Fruit fly (Drosophila melanogaster) whole organism, embryonic: Measurements from ENCODE around the gene TfIIS.

ENCODE experiments used
- CG10267 ChIP-seq: fragments of 200-800 bp; sonication (Bioruptor generic); optimal IDR thresholded peaks from 2 replicates; lab custom pipeline; 2018; ENCODE audit warnings: missing biosample characterization, mild to moderate bottlenecking, missing genetic modification characterization, moderate library complexity
- CG10431 ChIP-seq: fragments of 200-800 bp; sonication (Bioruptor generic); optimal IDR thresholded peaks from 3 replicates; lab custom pipeline; 2018; ENCODE audit warnings: missing biosample characterization, mild to moderate bottlenecking, missing genetic modification characterization
- CG10462 ChIP-seq: fragments of 200-800 bp; sonication (Bioruptor generic); optimal IDR thresholded peaks from 2 replicates; lab custom pipeline; 2016; ENCODE audit warnings: missing biosample characterization, missing genetic modification characterization
- CG10543 ChIP-seq: fragments of 200-800 bp; sonication (Bioruptor generic); optimal IDR thresholded peaks from 3 replicates; lab custom pipeline; 2017; ENCODE audit warnings: missing biosample characterization, mild to moderate bottlenecking, missing genetic modification characterization, moderate library complexity
- CG12071 ChIP-seq: fragments of 200-800 bp; sonication (Bioruptor generic); optimal IDR thresholded peaks from 3 replicates; lab custom pipeline; 2018; ENCODE audit warnings: missing biosample characterization, mild to moderate bottlenecking, missing genetic modification characterization
- CG14667 ChIP-seq: fragments of 200-800 bp; sonication (Bioruptor generic); IDR thresholded peaks from 2 replicates; pipeline ENCODE4 v1.3.6; 2022; ENCODE audit warnings: missing biosample characterization, missing genetic modification characterization
- CG15269 ChIP-seq: fragments of 200-800 bp; sonication (Bioruptor generic); optimal IDR thresholded peaks from 2 replicates; lab custom pipeline; 2018; ENCODE audit warnings: missing biosample characterization, mild to moderate bottlenecking, missing genetic modification characterization, moderate library complexity
- CG15479 ChIP-seq: fragments of 200-800 bp; sonication (Bioruptor generic); optimal IDR thresholded peaks from 3 replicates; lab custom pipeline; 2019; ENCODE audit warnings: missing biosample characterization, mild to moderate bottlenecking, missing genetic modification characterization, moderate library complexity
- CG15514 ChIP-seq: fragments of 200-800 bp; sonication (Bioruptor generic); optimal IDR thresholded peaks from 3 replicates; lab custom pipeline; 2017; ENCODE audit warnings: missing biosample characterization, missing genetic modification characterization, mild to moderate bottlenecking, moderate library complexity, missing genetic modification reagents
- CG17359 ChIP-seq: fragments of 200-800 bp; sonication (Bioruptor generic); optimal IDR thresholded peaks from 3 replicates; lab custom pipeline; 2018; ENCODE audit warnings: missing biosample characterization, mild to moderate bottlenecking, missing genetic modification characterization, moderate library complexity
- CG2712 ChIP-seq: fragments of 200-800 bp; optimal IDR thresholded peaks from 3 replicates; lab custom pipeline; 2019; ENCODE audit warnings: missing biosample characterization, mild to moderate bottlenecking, missing genetic modification characterization, moderate library complexity
- CG3163 ChIP-seq: fragments of 200-800 bp; sonication (Bioruptor generic); optimal IDR thresholded peaks from 3 replicates; lab custom pipeline; 2016; ENCODE audit warnings: missing biosample characterization, missing genetic modification characterization
- CG34376 ChIP-seq: fragments of 200-800 bp; sonication (Bioruptor generic); optimal IDR thresholded peaks from 2 replicates; lab custom pipeline; 2018; ENCODE audit warnings: missing biosample characterization, mild to moderate bottlenecking, missing genetic modification characterization
- CG42726 ChIP-seq: fragments of 200-800 bp; sonication (Bioruptor generic); IDR thresholded peaks from 2 replicates; pipeline ENCODE4 v1.3.6; 2022; ENCODE audit warnings: missing biosample characterization, missing genetic modification characterization; ENCODE audit not compliant: partially characterized antibody
- CG8281 ChIP-seq: fragments of 200-800 bp; sonication (Bioruptor generic); optimal IDR thresholded peaks from 2 replicates; lab custom pipeline; 2018; ENCODE audit warnings: missing biosample characterization, mild to moderate bottlenecking, missing genetic modification characterization, moderate library complexity
- CG8924 ChIP-seq: fragments of 200-800 bp; optimal IDR thresholded peaks from 3 replicates; lab custom pipeline; 2019; ENCODE audit warnings: missing biosample characterization, mild to moderate bottlenecking, missing genetic modification characterization, moderate library complexity
- CG9932 ChIP-seq: fragments of 200-800 bp; sonication (Bioruptor generic); IDR thresholded peaks from 2 replicates; pipeline ENCODE4 v1.3.6; 2022; ENCODE audit warnings: missing biosample characterization, missing genetic modification characterization
- CHES-1-like ChIP-seq: fragments of 200-800 bp; sonication (Bioruptor generic); optimal IDR thresholded peaks from 2 replicates; lab custom pipeline; 2016; ENCODE audit warnings: missing biosample characterization, missing genetic modification characterization
- CTCF ChIP-seq: fragments of 200-800 bp; sonication (Bioruptor generic); optimal IDR thresholded peaks from 2 replicates; lab custom pipeline; 2017; ENCODE audit warnings: missing biosample characterization, mild to moderate bottlenecking, missing genetic modification characterization, moderate library complexity
- D19A ChIP-seq: fragments of 200-800 bp; optimal IDR thresholded peaks from 3 replicates; lab custom pipeline; 2019; ENCODE audit warnings: missing biosample characterization, mild to moderate bottlenecking, missing genetic modification characterization, moderate library complexity
- E2f1 ChIP-seq: fragments of 200-800 bp; sonication (Bioruptor generic); IDR thresholded peaks from 2 replicates; pipeline ENCODE4 v1.3.6; 2022; ENCODE audit warnings: missing biosample characterization, missing genetic modification characterization
- HLH3B ChIP-seq: fragments of 200-800 bp; sonication (Bioruptor generic); IDR thresholded peaks from 2 replicates; pipeline ENCODE4 v1.3.6; 2022; ENCODE audit warnings: missing biosample characterization, missing genetic modification characterization
- Hmx ChIP-seq: fragments of 200-800 bp; sonication (Bioruptor generic); optimal IDR thresholded peaks from 2 replicates; lab custom pipeline; 2016; ENCODE audit warnings: missing biosample characterization, missing genetic modification characterization
- Hr51 ChIP-seq, 2 experiments: fragments of 200-800 bp; sonication (Bioruptor generic); optimal IDR thresholded peaks; 2 replicates in 1 of 2; 3 replicates in 1 of 2; lab custom pipeline; 2016 to 2018; ENCODE audit warnings: missing biosample characterization in 2 of 2, missing genetic modification characterization in 2 of 2, mild to moderate bottlenecking in 1 of 2, moderate library complexity in 1 of 2
- Hsf ChIP-seq: fragments of 200-800 bp; sonication (Bioruptor generic); optimal IDR thresholded peaks from 3 replicates; lab custom pipeline; 2016; ENCODE audit warnings: missing biosample characterization, missing genetic modification characterization
- Lhr ChIP-seq: fragments of 200-800 bp; sonication (Bioruptor generic); optimal IDR thresholded peaks from 3 replicates; lab custom pipeline; 2017; ENCODE audit warnings: mild to moderate bottlenecking, missing biosample characterization, missing genetic modification reagents, missing genetic modification characterization
- Myb ChIP-seq: fragments of 200-800 bp; sonication (Bioruptor generic); optimal IDR thresholded peaks from 2 replicates; lab custom pipeline; 2016; ENCODE audit warnings: missing biosample characterization, missing genetic modification characterization
- Nf-YC ChIP-seq: fragments of 200-800 bp; optimal IDR thresholded peaks from 3 replicates; lab custom pipeline; 2019; ENCODE audit warnings: missing biosample characterization, mild to moderate bottlenecking, missing genetic modification characterization, moderate library complexity
- Oaz ChIP-seq: fragments of 200-800 bp; sonication (Bioruptor generic); IDR thresholded peaks from 2 replicates; pipeline ENCODE4 v1.3.6; 2022; ENCODE audit warnings: missing biosample characterization, missing genetic modification characterization
- Pdp1 ChIP-seq, 2 experiments: fragments of 200-800 bp; sonication (Bioruptor generic); optimal IDR thresholded peaks; 3 replicates each; lab custom pipeline; 2016; ENCODE audit warnings: missing biosample characterization in 2 of 2, missing genetic modification characterization in 2 of 2, mild to moderate bottlenecking in 1 of 2, moderate library complexity in 1 of 2
- Side ChIP-seq: fragments of 200-800 bp; sonication (Bioruptor generic); optimal IDR thresholded peaks from 2 replicates; lab custom pipeline; 2016; ENCODE audit warnings: missing biosample characterization, missing genetic modification characterization
- TFAM ChIP-seq: fragments of 200-800 bp; sonication (Bioruptor generic); optimal IDR thresholded peaks from 2 replicates; lab custom pipeline; 2017; ENCODE audit warnings: missing biosample characterization, missing genetic modification characterization, inconsistent platforms
- Trl ChIP-seq, 3 experiments: fragments of >200 bp in 2 of 3; fragments of 200-800 bp in 1 of 3; sonication (Bioruptor generic) in 1 of 3; optimal IDR thresholded peaks; 2 replicates in 1 of 3; 3 replicates in 2 of 3; lab custom pipeline; 2016 to 2017; ENCODE audit warnings: missing biosample characterization in 1 of 3, missing genetic modification characterization in 1 of 3
- YL-1 ChIP-seq: fragments of 200-800 bp; sonication (Bioruptor generic); optimal IDR thresholded peaks from 3 replicates; lab custom pipeline; 2017; ENCODE audit warnings: missing biosample characterization, mild to moderate bottlenecking, missing genetic modification characterization
- bab2 ChIP-seq: fragments of 200-800 bp; sonication (Bioruptor generic); optimal IDR thresholded peaks from 2 replicates; lab custom pipeline; 2016; ENCODE audit warnings: missing biosample characterization, missing genetic modification characterization
- caup ChIP-seq: fragments of 200-800 bp; sonication (Bioruptor generic); optimal IDR thresholded peaks from 3 replicates; lab custom pipeline; 2017; ENCODE audit warnings: missing biosample characterization, mild to moderate bottlenecking, missing genetic modification characterization, moderate library complexity; ENCODE audit not compliant: severe bottlenecking
- chinmo ChIP-seq: fragments of 200-800 bp; sonication (Bioruptor generic); IDR thresholded peaks from 4 replicates; pipeline ENCODE4 v1.3.6; 2022; ENCODE audit warnings: missing biosample characterization, missing genetic modification characterization; ENCODE audit not compliant: partially characterized antibody
- croc ChIP-seq: fragments of 200-800 bp; sonication (Bioruptor generic); conservative IDR thresholded peaks from 3 replicates; pipeline ENCODE4 v1.3.6; 2022; ENCODE audit warnings: missing biosample characterization, missing genetic modification characterization
- dan ChIP-seq: fragments of 200-800 bp; sonication (Bioruptor generic); IDR thresholded peaks from 2 replicates; pipeline ENCODE4 v1.3.6; 2022; ENCODE audit warnings: missing biosample characterization, missing genetic modification characterization
- dpn ChIP-seq, 2 experiments: fragments of 200-800 bp; sonication (Bioruptor generic); optimal IDR thresholded peaks; 3 replicates each; lab custom pipeline; 2016; ENCODE audit warnings: missing biosample characterization in 2 of 2, missing genetic modification characterization in 2 of 2
- ems ChIP-seq: fragments of 200-800 bp; sonication (Bioruptor generic); optimal IDR thresholded peaks from 3 replicates; lab custom pipeline; 2016; ENCODE audit warnings: missing biosample characterization, missing genetic modification characterization
- grau ChIP-seq: fragments of 200-800 bp; optimal IDR thresholded peaks from 3 replicates; lab custom pipeline; 2019; ENCODE audit warnings: missing biosample characterization, mild to moderate bottlenecking, missing genetic modification characterization, moderate library complexity
- ham ChIP-seq: fragments of 200-800 bp; sonication (Bioruptor generic); IDR thresholded peaks from 2 replicates; pipeline ENCODE4 v1.3.6; 2022; ENCODE audit warnings: missing biosample characterization, missing genetic modification characterization
- kah ChIP-seq: fragments of 200-800 bp; sonication (Bioruptor generic); optimal IDR thresholded peaks from 2 replicates; lab custom pipeline; 2018; ENCODE audit warnings: missing biosample characterization, mild to moderate bottlenecking, missing genetic modification characterization
- ro ChIP-seq: fragments of 200-800 bp; sonication (Bioruptor generic); IDR thresholded peaks from 2 replicates; pipeline ENCODE4 v1.3.6; 2022; ENCODE audit warnings: missing biosample characterization, missing genetic modification characterization
- sd ChIP-seq: fragments of 200-800 bp; sonication (Bioruptor generic); optimal IDR thresholded peaks from 3 replicates; lab custom pipeline; 2018; ENCODE audit warnings: missing biosample characterization, mild to moderate bottlenecking, missing genetic modification characterization, moderate library complexity
- sens ChIP-seq: fragments of 200-800 bp; sonication (Bioruptor generic); peaks from one replicate; lab custom pipeline; 2016; ENCODE audit warnings: missing biosample characterization, missing genetic modification characterization
- tap ChIP-seq: fragments of 200-800 bp; optimal IDR thresholded peaks from 3 replicates; lab custom pipeline; 2019; ENCODE audit warnings: missing biosample characterization, mild to moderate bottlenecking, missing genetic modification characterization, moderate library complexity
- tin ChIP-seq: fragments of 200-800 bp; sonication (Bioruptor generic); optimal IDR thresholded peaks from 3 replicates; lab custom pipeline; 2016; ENCODE audit warnings: missing biosample characterization, missing genetic modification characterization
- vnd ChIP-seq: fragments of 200-800 bp; sonication (Bioruptor generic); IDR thresholded peaks from 3 replicates; pipeline ENCODE4 v1.3.6; 2022; ENCODE audit warnings: missing biosample characterization, missing genetic modification characterization; ENCODE audit not compliant: partially characterized antibody

The TfIIS gene

DNA sequence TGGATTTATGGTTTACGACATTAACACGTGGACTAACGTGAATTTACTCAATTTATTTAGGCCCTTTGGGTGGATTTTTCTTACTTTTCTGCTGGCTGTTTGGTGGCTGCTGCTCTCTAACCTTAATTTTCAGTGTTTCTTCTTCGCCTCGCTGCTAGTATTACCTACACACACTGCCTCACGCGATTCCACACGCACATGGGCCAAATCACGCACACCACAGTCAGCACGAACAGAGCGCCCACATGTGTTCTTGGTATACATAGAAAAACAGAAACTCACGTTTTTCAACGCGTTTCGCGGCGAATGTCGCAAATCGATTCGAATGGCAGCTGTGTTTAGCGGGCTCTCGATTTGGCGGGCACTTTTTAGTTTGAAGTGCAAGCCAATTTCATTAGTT is 7.3 kb upstream of the TfIIS start (continued):
- TF ChIP-seq Pdp1 (GFP tag; optimal IDR thresholded peaks at IDR 0.05; lab: Kevin White, UChicago) (peak in 1 of 2 experiments; percentile 14), Hmx (no peak), CG15479 (GFP tag; lab: Kevin White, UChicago) (no peak), CG42726 (GFP tag; lab: Robert Waterston, UW) (peak; percentile 86), CG17359 (tag; lab: Kevin White, UChicago) (peak; percentile 58), CTCF (GFP tag; lab: Kevin White, UChicago) (peak; percentile 61), Trl (optimal IDR thresholded peaks at IDR 0.05; lab: Kevin White, UChicago) (no peak), Trl (GFP tag; optimal IDR thresholded peaks at IDR 0.05; lab: Kevin White, UChicago) (peak; percentile 9), Myb (GFP tag; lab: Kevin White, UChicago) (peak; percentile 27), chinmo (peak; percentile 65; the same call in 2 of the 4 replicates), caup (GFP tag; lab: Kevin White, UChicago) (peak; percentile 44), kah (GFP tag; lab: Kevin White, UChicago) (peak; percentile 71), dan (GFP tag; lab: Robert Waterston, UW) (no peak), CG10267 (tag; lab: Kevin White, UChicago) (peak; percentile 83), tin (GFP tag; lab: Kevin White, UChicago) (peak; percentile 37), ham (no peak), sd (tag; lab: Kevin White, UChicago) (no peak), CG12071 (GFP tag; lab: Kevin White, UChicago) (no peak), CG14667 (GFP tag; lab: Robert Waterston, UW) (no peak), dpn (GFP tag; optimal IDR thresholded peaks at IDR 0.05; lab: Kevin White, UChicago) (peak in 1 of 2 experiments; percentile 45), Side (GFP tag; lab: Kevin White, UChicago) (peak; percentile 22), CG10543 (GFP tag; lab: Kevin White, UChicago) (peak; percentile 68), ro (GFP tag; lab: Robert Waterston, UW) (no peak), Oaz (GFP tag; lab: Robert Waterston, UW) (no peak), CG3163 (GFP tag; lab: Kevin White, UChicago) (peak; percentile 9), bab2 (GFP tag; lab: Kevin White, UChicago) (no peak), CG15514 (peak; percentile 87), Hr51 (GFP tag; optimal IDR thresholded peaks at IDR 0.05; lab: Kevin White, UChicago) (peak in 1 of 2 experiments; percentile 15), YL-1 (GFP tag; lab: Kevin White, UChicago) (peak; percentile 99), grau (peak; percentile 45), E2f1 (GFP tag; lab: Robert Waterston, UW) (peak; percentile 25; the same call in 1 of the 2 replicates), TFAM (GFP tag; lab: Kevin White, UChicago) (no peak), CG10431 (GFP tag; lab: Kevin White, UChicago) (peak; percentile 14), CHES-1-like (peak; percentile 34), CG15269 (tag; lab: Kevin White, UChicago) (no peak), CG9932 (GFP tag; lab: Robert Waterston, UW) (peak; percentile 62), sens (GFP tag; lab: Kevin White, UChicago) (peak; percentile 66), D19A (tag; lab: Kevin White, UChicago) (peak; percentile 51), CG2712 (tag; lab: Kevin White, UChicago) (peak; percentile 71), croc (GFP tag; lab: Robert Waterston, UW) (no peak), Hsf (GFP tag; lab: Kevin White, UChicago) (peak; percentile 27), CG8924 (tag; lab: Kevin White, UChicago) (peak; percentile 62), vnd (GFP tag; lab: Robert Waterston, UW) (peak; percentile 48; the same call in 2 of the 3 replicates), HLH3B (no peak), ems (no peak), CG8281 (tag; lab: Kevin White, UChicago) (no peak), CG34376 (GFP tag; lab: Kevin White, UChicago) (no peak), Lhr (GFP tag; lab: Kevin White, UChicago) (peak; percentile 78), tap (tag; lab: Kevin White, UChicago) (peak; percentile 29), CG10462 (GFP tag; lab: Kevin White, UChicago) (no peak), Nf-YC (tag; lab: Kevin White, UChicago) (peak; percentile 45)
